Worm (Caenorhabditis elegans) whole organism, L4 larva: ENCODE measurements around the gene srz-64.
A peak's percentile ranks its signal among the peaks of the same experiment; 100 is the strongest.

Source experiments
- R02D3.7 ChIP-seq: fragments of 150-350 bp; sonication (generic microtip); optimal IDR thresholded peaks from 3 replicates; lab custom pipeline; 2014; ENCODE audit warnings: missing biosample characterization, missing genetic modification characterization
- lin-29 ChIP-seq: fragments of 200-800 bp; sonication (Bioruptor generic); IDR thresholded peaks from 2 replicates; pipeline ENCODE4 v1.3.6; 2022; ENCODE audit warnings: missing genetic modification reagents, missing genetic modification characterization, missing compliant biosample characterization
- mdl-1 ChIP-seq, 2 experiments: fragments of 150-350 bp in 1 of 2; sonication (generic microtip) in 1 of 2; optimal IDR thresholded peaks; 2 replicates each; lab custom pipeline; 2014 to 2017; ENCODE audit warnings: missing biosample characterization in 2 of 2, missing genetic modification characterization in 2 of 2
- unc-130 ChIP-seq: sonication (generic microtip); optimal IDR thresholded peaks from 2 replicates; lab custom pipeline; 2016; ENCODE audit warnings: missing genetic modification reagents, missing genetic modification characterization, missing compliant biosample characterization

DNA sequence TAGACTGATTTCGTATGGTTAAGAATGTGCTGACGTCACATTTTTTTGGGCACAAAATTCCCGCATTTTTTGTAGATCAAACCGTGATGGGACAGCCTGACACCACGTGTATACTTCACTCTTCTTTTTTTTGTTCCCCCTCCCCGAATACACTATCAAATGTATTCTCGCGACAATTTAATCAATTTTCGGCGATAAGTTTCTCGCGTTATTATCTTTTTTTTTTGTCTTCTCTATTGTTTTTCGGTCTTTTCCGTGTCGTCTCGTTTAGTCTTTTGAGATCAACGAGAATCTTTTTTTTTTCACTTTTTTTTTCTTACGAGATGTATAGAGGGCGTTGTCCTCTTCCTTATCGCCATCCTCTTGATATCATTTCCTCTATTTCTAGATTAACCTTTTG lies 22.2 kb upstream of the srz-64 start:
- no peak for TF ChIP-seq R02D3.7 (tag; lab: Kevin White, UChicago)
- TF ChIP-seq lin-29 (GFP tag; lab: Robert Waterston, UW): no peak
- TF ChIP-seq mdl-1 (tag; optimal IDR thresholded peaks at IDR 0.05; lab: Kevin White, UChicago): peak in 1 of 2 experiments; percentile 54
- no peak for TF ChIP-seq unc-130 (GFP tag; lab: Kevin White, UChicago)
